Worm (Caenorhabditis elegans) whole organism, L2 larva: Measurements from ENCODE around the gene F16B4.5.

ENCODE experiments used
- R02D3.7 ChIP-seq: fragments of 150-350 bp; optimal IDR thresholded peaks from 2 replicates; lab custom pipeline; 2014; ENCODE audit warnings: missing biosample characterization, missing genetic modification characterization
- aly-2 ChIP-seq: fragments of 150-350 bp; optimal IDR thresholded peaks from 2 replicates; lab custom pipeline; 2014; ENCODE audit warnings: missing biosample characterization, missing genetic modification characterization
- ama-1 ChIP-seq: fragments of 150-350 bp; optimal IDR thresholded peaks from 2 replicates; lab custom pipeline; 2018; ENCODE audit warnings: inconsistent platforms
- ceh-16 ChIP-seq: fragments of 150-350 bp; optimal IDR thresholded peaks from 2 replicates; lab custom pipeline; 2014; ENCODE audit warnings: missing biosample characterization, missing genetic modification characterization
- elt-3 ChIP-seq: sonication (generic microtip); optimal IDR thresholded peaks from 2 replicates; lab custom pipeline; 2017; ENCODE audit warnings: missing biosample characterization, missing genetic modification characterization
- fos-1 ChIP-seq: fragments of 150-350 bp; optimal IDR thresholded peaks from 2 replicates; lab custom pipeline; 2014; ENCODE audit warnings: missing biosample characterization, missing genetic modification characterization
- lsy-2 ChIP-seq, 2 experiments: fragments of 150-350 bp in 1 of 2; sonication (generic microtip) in 1 of 2; optimal IDR thresholded peaks; 2 replicates each; lab custom pipeline; 2014 to 2017; ENCODE audit warnings: missing biosample characterization in 2 of 2, missing genetic modification characterization in 2 of 2
- nhr-10 ChIP-seq: sonication (generic microtip); optimal IDR thresholded peaks from 2 replicates; lab custom pipeline; 2017; ENCODE audit warnings: missing biosample characterization, missing genetic modification characterization
- nhr-12 ChIP-seq: fragments of 150-350 bp; optimal IDR thresholded peaks from 2 replicates; lab custom pipeline; 2014; ENCODE audit warnings: missing biosample characterization, missing genetic modification characterization
- peb-1 ChIP-seq: fragments of 150-350 bp; optimal IDR thresholded peaks from 2 replicates; lab custom pipeline; 2014; ENCODE audit warnings: missing biosample characterization, missing genetic modification characterization
- unc-62 ChIP-seq: fragments of 150-350 bp; optimal IDR thresholded peaks from 2 replicates; lab custom pipeline; 2014; ENCODE audit warnings: missing biosample characterization, missing genetic modification reagents, missing genetic modification characterization
- ztf-1 ChIP-seq: fragments of 200-800 bp; sonication (Bioruptor generic); conservative IDR thresholded peaks from 2 replicates; pipeline ENCODE4 v1.3.6; 2022; ENCODE audit warnings: missing genetic modification characterization, missing compliant biosample characterization

DNA sequence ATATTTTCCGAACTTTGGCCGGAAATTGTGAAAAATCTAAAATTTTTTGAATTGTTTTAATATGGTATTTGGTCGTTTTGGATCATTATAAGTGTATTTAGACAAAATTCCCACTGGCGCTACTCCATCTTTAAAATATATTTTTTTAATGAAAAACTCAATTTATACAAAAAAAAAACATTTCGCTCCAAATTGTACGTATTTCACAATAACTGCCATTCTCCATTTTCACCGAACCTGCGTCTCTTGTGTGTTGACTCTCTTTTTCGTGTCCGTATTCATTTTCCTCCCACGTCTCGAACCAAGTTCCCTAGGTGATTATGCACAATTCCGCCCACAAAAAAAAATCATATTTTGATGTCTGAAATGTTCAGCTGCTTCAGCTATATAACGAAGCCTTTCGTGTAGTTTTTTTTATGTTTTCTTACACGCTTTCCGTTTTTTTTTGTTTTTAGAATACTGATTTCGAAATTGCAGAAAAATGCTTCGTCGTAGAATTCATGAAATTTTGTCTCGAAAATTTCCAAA, 12.4 kb downstream of the F16B4.5 start, which contains the start of gene F16B4.2:
- no peak for TF ChIP-seq aly-2 (tag; lab: Kevin White, UChicago)
- TF ChIP-seq fos-1 (tag; lab: Kevin White, UChicago), result no peak
- TF ChIP-seq nhr-12 (tag; lab: Kevin White, UChicago), result no peak
- TF ChIP-seq ama-1 (lab: Kevin White, UChicago), result no peak
- TF ChIP-seq ceh-16 (tag; lab: Kevin White, UChicago), result no peak
- TF ChIP-seq lsy-2 (tag; optimal IDR thresholded peaks at IDR 0.05; lab: Kevin White, UChicago), result no peak
- no peak for TF ChIP-seq nhr-10 (tag; lab: Kevin White, UChicago)
- no peak for TF ChIP-seq unc-62 (GFP tag; lab: Kevin White, UChicago)
- no peak for TF ChIP-seq R02D3.7 (tag; lab: Kevin White, UChicago)
- TF ChIP-seq elt-3 (tag; lab: Kevin White, UChicago), result no peak
- no peak for TF ChIP-seq peb-1 (tag; lab: Kevin White, UChicago)
- no peak for TF ChIP-seq ztf-1 (GFP tag; lab: Robert Waterston, UW)
